Worm (Caenorhabditis elegans) whole organism, L4 larva: Measurements from ENCODE around the gene F32D8.5.

Experiments
- nhr-28 ChIP-seq: fragments of 150-350 bp; optimal IDR thresholded peaks from 2 replicates; lab custom pipeline; 2014; ENCODE audit warnings: missing biosample characterization, missing genetic modification characterization
- nhr-48 ChIP-seq: sonication (generic microtip); optimal IDR thresholded peaks from 2 replicates; lab custom pipeline; 2016; ENCODE audit warnings: mild to moderate bottlenecking, missing genetic modification characterization, missing compliant biosample characterization
- tra-1 ChIP-seq: fragments of 200-800 bp; sonication (Bioruptor generic); IDR thresholded peaks from 2 replicates; pipeline ENCODE4 v1.3.6; 2022; ENCODE audit warnings: missing genetic modification reagents, missing genetic modification characterization, missing compliant biosample characterization

DNA sequence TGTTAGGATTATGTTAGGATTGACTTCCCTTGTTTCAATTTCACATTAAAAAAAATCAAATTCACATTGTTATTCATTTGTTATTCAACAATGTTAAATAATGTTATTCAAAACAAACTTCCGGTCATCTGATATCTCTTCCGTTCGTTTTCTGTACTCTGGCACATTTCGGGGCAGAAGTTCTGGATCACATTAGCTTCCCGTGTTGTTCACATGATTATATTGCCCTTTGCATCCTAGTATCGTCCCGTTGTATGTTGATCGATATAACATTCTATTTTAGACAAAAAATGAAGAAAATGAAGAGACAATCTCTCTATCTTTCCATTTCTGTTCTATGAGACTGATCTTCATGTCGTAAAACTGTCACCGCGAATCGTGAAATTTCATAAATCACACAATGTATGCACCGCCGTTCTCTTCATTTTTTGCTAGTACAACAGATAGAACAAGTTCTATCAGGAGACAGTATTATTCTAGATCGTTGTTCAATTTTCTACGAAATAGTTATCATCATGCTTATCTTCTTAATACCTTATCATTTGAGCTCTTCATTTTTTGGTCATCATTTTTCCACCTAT is 45.5 kb downstream of the F32D8.5 start:
- TF ChIP-seq nhr-28 (tag; lab: Kevin White, UChicago) (no peak), tra-1 (GFP tag; lab: Robert Waterston, UW) (no peak), nhr-48 (tag; lab: Kevin White, UChicago) (no peak)
